Worm (Caenorhabditis elegans): ENCODE data around the gene ZK666.2.

The ZK666.2 gene

DNA sequence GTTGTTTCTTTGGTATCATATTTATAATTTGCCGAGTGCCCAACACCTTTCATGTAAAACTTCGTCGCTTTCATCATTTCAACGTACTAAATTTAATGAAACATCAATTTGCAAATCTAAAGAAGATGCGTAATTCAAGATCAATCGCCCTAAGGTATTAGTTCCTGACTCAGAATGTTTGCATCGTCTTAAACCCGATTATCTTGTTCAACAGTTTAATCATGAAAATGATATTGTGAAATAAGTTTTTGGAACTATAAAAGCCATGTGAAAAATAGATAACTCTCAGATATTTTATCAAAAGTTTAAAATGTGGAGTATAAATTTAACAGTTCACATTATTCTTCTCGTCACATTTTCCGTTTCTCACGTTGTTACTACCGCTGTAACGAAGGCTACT, 31.7 kb downstream of the ZK666.2 start, which contains the start of gene E04D5.4:
TSS of gene E04D5.4 (plus strand) at position 301 of the 400 bp plus-strand sequence.
- TF ChIP-seq egl-43 (GFP tag; IDR thresholded peaks at IDR 0.05) (no peak), snpc-4 (tag; optimal IDR thresholded peaks at IDR 0.05) (no peak)

DNA sequence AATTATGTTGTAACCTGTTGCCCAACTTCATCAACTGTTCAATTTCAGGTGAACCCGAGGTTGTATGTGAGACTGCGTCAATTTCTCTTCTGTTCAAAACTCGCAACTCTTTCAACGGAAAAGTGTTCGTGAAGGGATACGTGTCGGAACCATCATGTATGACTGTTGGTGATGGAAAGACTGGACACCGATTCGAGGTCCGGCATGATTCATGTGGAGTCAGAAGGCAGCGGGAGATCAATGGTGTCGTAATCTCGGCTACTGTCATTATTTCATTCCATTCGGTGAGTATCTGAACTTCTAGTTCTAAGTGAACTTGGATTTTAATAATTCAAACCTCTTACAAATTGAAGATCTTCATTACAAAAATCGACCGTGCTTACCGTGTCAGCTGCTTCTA, 33.9 kb downstream of the ZK666.2 start:
- TF ChIP-seq egl-43 (GFP tag; IDR thresholded peaks at IDR 0.05) (no peak), aha-1 (tag) (peak; percentile 94)

ce11 chrII:10435836-10436235, 35.9 kb downstream of the ZK666.2 start, which contains the start of gene cut-4:
Gene cut-4, plus strand, starts transcription at chrII:10436136.
- TF ChIP-seq nhr-41 (GFP tag; IDR thresholded peaks at IDR 0.05) (no peak), zip-11 (GFP tag; IDR thresholded peaks at IDR 0.05) (no peak), T20F7.1 (GFP tag; optimal IDR thresholded peaks at IDR 0.05) (no peak), tra-1 (GFP tag; IDR thresholded peaks at IDR 0.05) (no peak), lin-39 (tag; optimal IDR thresholded peaks at IDR 0.05) (no peak), pqm-1 (tag; optimal IDR thresholded peaks at IDR 0.05) (no peak), dmd-9 (GFP tag; IDR thresholded peaks at IDR 0.05) (no peak), lin-15B (tag; optimal IDR thresholded peaks at IDR 0.05) (no peak), nhr-111 (GFP tag; optimal IDR thresholded peaks at IDR 0.05) (no peak), ceh-44 (GFP tag; IDR thresholded peaks at IDR 0.05) (no peak), ama-1 (optimal IDR thresholded peaks at IDR 0.05) (no peak), nhr-76 (tag; optimal IDR thresholded peaks at IDR 0.05) (no peak), dmd-8 (GFP tag; IDR thresholded peaks at IDR 0.05) (no peak), Y48G9A.11 (GFP tag; IDR thresholded peaks at IDR 0.05) (no peak), saeg-2 (GFP tag; IDR thresholded peaks at IDR 0.05) (no peak), cey-2 (tag; optimal IDR thresholded peaks at IDR 0.05; ENCODE audit: borderline replicate concordance, insufficient read depth) (no peak), lin-13 (GFP tag; optimal IDR thresholded peaks at IDR 0.05) (no peak), madf-5 (GFP tag; IDR thresholded peaks at IDR 0.05) (no peak)

DNA sequence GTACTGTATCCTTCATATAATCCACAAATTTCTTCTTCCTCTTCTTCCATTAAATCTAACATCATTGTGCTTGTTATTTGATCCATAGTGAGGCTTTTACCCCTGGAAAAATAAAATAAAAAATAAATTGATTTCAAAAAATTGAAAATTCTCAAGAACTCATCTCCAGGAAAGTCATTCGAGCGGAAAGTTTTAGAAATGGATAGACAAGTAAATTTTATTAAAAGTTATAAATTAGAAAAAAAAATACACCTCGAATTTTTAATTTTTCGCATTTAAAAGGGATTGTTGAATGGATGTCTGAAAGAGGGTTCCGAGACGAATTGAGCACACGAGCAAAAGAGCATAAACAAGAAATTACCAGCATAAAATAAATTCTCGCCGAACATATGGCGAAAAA, 49.7 kb downstream of the ZK666.2 start, which contains the start of gene frpr-21:
TSS of gene frpr-21 (minus strand) at position 101 of the 400 bp plus-strand sequence.
- TF ChIP-seq ZK546.5 (tag; optimal IDR thresholded peaks at IDR 0.05): no peak
- no peak for TF ChIP-seq F37D6.2 (tag; optimal IDR thresholded peaks at IDR 0.05)
- no peak for TF ChIP-seq egl-43 (GFP tag; IDR thresholded peaks at IDR 0.05)
- no peak for TF ChIP-seq Y48G9A.11 (GFP tag; IDR thresholded peaks at IDR 0.05)
- TF ChIP-seq daf-19 (GFP tag; conservative IDR thresholded peaks at IDR 0.05): no peak
- TF ChIP-seq ztf-7 (tag; optimal IDR thresholded peaks at IDR 0.05): no peak
- no peak for TF ChIP-seq madf-5 (GFP tag; IDR thresholded peaks at IDR 0.05)
- TF ChIP-seq dmd-8 (GFP tag; IDR thresholded peaks at IDR 0.05): no peak
- no peak for TF ChIP-seq dpl-1 (GFP tag; optimal IDR thresholded peaks at IDR 0.05)
- no peak for TF ChIP-seq attf-4 (tag; optimal IDR thresholded peaks at IDR 0.05)
- no peak for TF ChIP-seq lin-29 (GFP tag; IDR thresholded peaks at IDR 0.05)
- no peak for TF ChIP-seq set-16 (GFP tag; IDR thresholded peaks at IDR 0.05)
- no peak for TF ChIP-seq aha-1 (tag)
- no peak for TF ChIP-seq zip-11 (GFP tag; IDR thresholded peaks at IDR 0.05)
- no peak for TF ChIP-seq mxl-3 (GFP tag; optimal IDR thresholded peaks at IDR 0.05)
- TF ChIP-seq spr-1 (tag; optimal IDR thresholded peaks at IDR 0.05): no peak
- no peak for TF ChIP-seq aly-2 (tag; optimal IDR thresholded peaks at IDR 0.05)

Measured in whole organism, L4 larva.